Worm (Caenorhabditis elegans): ENCODE data around the gene dlc-4.

- TF ChIP-seq lsy-2 (tag; optimal IDR thresholded peaks at IDR 0.05), result no peak
- no peak for TF ChIP-seq zip-8 (tag; optimal IDR thresholded peaks at IDR 0.05)
- TF ChIP-seq sptf-1 (tag; optimal IDR thresholded peaks at IDR 0.05), result no peak
- TF ChIP-seq unc-39 (tag; optimal IDR thresholded peaks at IDR 0.05), result no peak
- TF ChIP-seq lin-13 (tag; optimal IDR thresholded peaks at IDR 0.05), result no peak
- no peak for TF ChIP-seq nhr-28 (tag; optimal IDR thresholded peaks at IDR 0.05)
- no peak for TF ChIP-seq snpc-4 (tag; optimal IDR thresholded peaks at IDR 0.05)
- no peak for TF ChIP-seq blmp-1 (tag; optimal IDR thresholded peaks at IDR 0.05)
- TF ChIP-seq tbx-8 (GFP tag; optimal IDR thresholded peaks at IDR 0.05), result no peak
- no peak for TF ChIP-seq nhr-2 (tag; optimal IDR thresholded peaks at IDR 0.05)
- no peak for TF ChIP-seq mep-1 (tag; optimal IDR thresholded peaks at IDR 0.05)
- TF ChIP-seq nhr-76 (tag; optimal IDR thresholded peaks at IDR 0.05), result no peak
- TF ChIP-seq drap-1 (GFP tag; optimal IDR thresholded peaks at IDR 0.05), result no peak
- TF ChIP-seq unc-62 (GFP tag; optimal IDR thresholded peaks at IDR 0.05), result no peak
Measured at ce11 chrIV:16446664-16447063, 3.6 kb downstream of the dlc-4 start.

Data from whole organism, mixed stage, embryonic.